Worm (Caenorhabditis elegans) whole organism, midembryonic: ENCODE results near the gene puf-5.

Source experiments
- T22C8.4 ChIP-seq: fragments of 200-800 bp; sonication (Bioruptor generic); IDR thresholded peaks from 2 replicates; pipeline ENCODE4 v1.3.6; 2022; ENCODE audit warnings: missing genetic modification characterization, missing compliant biosample characterization
- klf-2 ChIP-seq: fragments of 200-800 bp; sonication (Bioruptor generic); conservative IDR thresholded peaks from 2 replicates; pipeline ENCODE4 v1.3.6; 2022; ENCODE audit warnings: missing genetic modification reagents, missing genetic modification characterization, missing compliant biosample characterization
- ref-1 ChIP-seq: fragments of 200-800 bp; sonication (Bioruptor generic); conservative IDR thresholded peaks from 2 replicates; pipeline ENCODE4 v1.3.6; 2022; ENCODE audit warnings: missing genetic modification reagents, missing genetic modification characterization, missing compliant biosample characterization
- tab-1 ChIP-seq: fragments of 200-800 bp; sonication (Bioruptor generic); IDR thresholded peaks from 2 replicates; pipeline ENCODE4 v1.3.6; 2022; ENCODE audit warnings: missing genetic modification characterization, missing compliant biosample characterization
- ztf-29 ChIP-seq: fragments of 200-800 bp; sonication (Bioruptor generic); IDR thresholded peaks from 2 replicates; pipeline ENCODE4 v1.3.6; 2022; ENCODE audit warnings: missing genetic modification reagents, missing genetic modification characterization, missing compliant biosample characterization

- TF ChIP-seq T22C8.4 (GFP tag; lab: Robert Waterston, UW) = no peak
- no peak for TF ChIP-seq ref-1 (GFP tag; lab: Robert Waterston, UW)
- TF ChIP-seq ztf-29 (GFP tag; lab: Robert Waterston, UW) = no peak
- no peak for TF ChIP-seq klf-2 (GFP tag; lab: Robert Waterston, UW)
- TF ChIP-seq tab-1 (GFP tag; lab: Robert Waterston, UW) = no peak
These were observed 30.0 kb upstream of the puf-5 start, which contains the start of gene decr-1.2 for ce11 chrII:8545315-8545714.
